Worm (Caenorhabditis elegans): ENCODE data around the gene ttr-27.
A peak's percentile ranks its signal among the peaks of the same experiment; 100 is the strongest.

DNA sequence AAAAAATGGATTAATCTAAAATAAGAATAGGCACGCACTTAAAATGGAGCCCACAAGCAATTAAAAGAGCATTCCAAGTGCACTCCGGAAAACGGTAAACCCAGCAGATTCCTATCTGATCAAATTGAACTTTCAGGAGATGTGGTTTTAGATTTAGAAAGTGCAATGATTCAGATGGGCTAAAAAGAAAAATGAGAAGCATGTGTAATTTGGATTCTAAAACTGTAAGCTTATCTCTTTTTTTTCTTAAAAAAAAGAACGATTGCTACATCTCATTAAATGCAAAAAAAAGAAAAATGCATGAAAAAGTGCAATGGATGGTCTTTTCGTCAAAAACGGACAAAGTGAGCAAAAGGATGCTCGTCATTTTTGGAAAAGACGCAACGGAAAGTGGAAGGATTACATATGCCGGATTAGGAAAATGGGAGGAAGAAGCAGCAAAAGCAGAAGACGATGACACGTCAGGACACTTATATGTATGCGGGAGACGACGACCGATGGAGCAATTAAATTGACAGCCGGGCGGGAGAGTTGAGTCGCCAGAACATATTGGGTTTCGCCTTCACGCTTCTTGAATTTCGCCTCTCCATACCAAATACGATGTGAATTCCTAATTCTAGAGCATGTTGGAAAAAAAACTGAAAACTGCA, 5.2 kb downstream of the ttr-27 start:
- TF ChIP-seq efl-1 (optimal IDR thresholded peaks at IDR 0.05) (no peak), efl-1 (GFP tag; optimal IDR thresholded peaks at IDR 0.05 in 1 of 2) (peak in 1 of 2 experiments; percentile 60), nhr-76 (tag; optimal IDR thresholded peaks at IDR 0.05) (no peak), rnt-1 (tag; optimal IDR thresholded peaks at IDR 0.05) (no peak), aha-1 (tag; optimal IDR thresholded peaks at IDR 0.05) (no peak), ceh-82 (tag; optimal IDR thresholded peaks at IDR 0.05) (peak in 1 of 3 experiments; percentile 12), elt-2 (tag; optimal IDR thresholded peaks at IDR 0.05) (no peak), nhr-90 (tag; optimal IDR thresholded peaks at IDR 0.05; ENCODE audit: poor library complexity) (no peak), elt-3 (tag; optimal IDR thresholded peaks at IDR 0.05) (no peak), fos-1 (tag; optimal IDR thresholded peaks at IDR 0.05) (no peak), nhr-12 (tag; optimal IDR thresholded peaks at IDR 0.05) (no peak), unc-30 (tag; optimal IDR thresholded peaks at IDR 0.05) (no peak), hlh-17 (GFP tag; optimal IDR thresholded peaks at IDR 0.05; ENCODE audit: borderline replicate concordance) (no peak)

Measured in whole organism, L1 larva.